Worm (Caenorhabditis elegans) whole organism, midembryonic: ENCODE results near the gene npr-35.

ENCODE experiments used
- T22C8.4 ChIP-seq: fragments of 200-800 bp; sonication (Bioruptor generic); IDR thresholded peaks from 2 replicates; pipeline ENCODE4 v1.3.6; 2022; ENCODE audit warnings: missing genetic modification characterization, missing compliant biosample characterization
- klf-2 ChIP-seq: fragments of 200-800 bp; sonication (Bioruptor generic); conservative IDR thresholded peaks from 2 replicates; pipeline ENCODE4 v1.3.6; 2022; ENCODE audit warnings: missing genetic modification reagents, missing genetic modification characterization, missing compliant biosample characterization
- med-1 ChIP-seq: sonication (generic microtip); optimal IDR thresholded peaks from 2 replicates; lab custom pipeline; 2017; ENCODE audit warnings: missing genetic modification characterization, mild to moderate bottlenecking, missing compliant biosample characterization, antibody characterized with exemption, missing genetic modification reagents; ENCODE audit not compliant: insufficient read depth
- ref-1 ChIP-seq: fragments of 200-800 bp; sonication (Bioruptor generic); conservative IDR thresholded peaks from 2 replicates; pipeline ENCODE4 v1.3.6; 2022; ENCODE audit warnings: missing genetic modification reagents, missing genetic modification characterization, missing compliant biosample characterization

ce11 chrIV:7785506-7786065 is 41.9 kb downstream of the npr-35 start, which contains the start of gene tag-322:
- TF ChIP-seq ref-1 = no peak
- TF ChIP-seq T22C8.4 (GFP tag; lab: Robert Waterston, UW) = no peak
- TF ChIP-seq med-1 = no peak
- no peak for TF ChIP-seq klf-2 (GFP tag; lab: Robert Waterston, UW)
